Fruit fly (Drosophila melanogaster): ENCODE measurements around the gene wrm1.
A peak's percentile ranks its signal among the peaks of the same experiment; 100 is the strongest.

wrm1 gene

DNA sequence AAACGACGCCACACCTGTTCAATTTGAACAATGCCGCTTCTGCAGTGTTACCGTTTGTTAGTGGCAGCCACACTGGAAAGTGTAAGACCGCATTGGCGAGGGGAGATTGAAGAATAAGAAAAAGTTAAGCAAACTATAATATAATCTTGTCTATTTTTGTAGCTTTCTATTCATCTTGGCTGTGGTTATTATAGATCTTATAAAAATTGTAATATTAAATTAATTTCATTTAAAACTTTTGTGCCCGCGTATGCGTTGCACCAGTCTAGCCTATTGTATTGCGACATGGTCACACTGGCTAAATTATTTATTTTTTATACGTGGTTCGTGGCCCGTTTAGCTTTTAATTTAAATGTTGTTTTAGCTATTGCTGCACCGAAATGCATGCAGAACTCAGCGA, 11.7 kb downstream of the wrm1 start, which contains the start of the genes RhoGEF4 and Rint1 (continued):
- TF ChIP-seq CG11247 (GFP tag; IDR thresholded peaks at IDR 0.05), result peak; percentile 75
- peak; percentile 72 for TF ChIP-seq Xrp1 (GFP tag; IDR thresholded peaks at IDR 0.05)
- peak; percentile 31 for TF ChIP-seq Nf-YB (GFP tag; optimal IDR thresholded peaks at IDR 0.05)
- TF ChIP-seq cad (GFP tag; optimal IDR thresholded peaks at IDR 0.05), result no peak
- no peak for TF ChIP-seq Drgx (GFP tag; IDR thresholded peaks at IDR 0.05)
- TF ChIP-seq org-1 (GFP tag; optimal IDR thresholded peaks at IDR 0.05), result no peak
- peak; percentile 60 for TF ChIP-seq CG15696 (tag; optimal IDR thresholded peaks at IDR 0.05)
- peak in 1 of 3 experiments; percentile 38 for TF ChIP-seq Stat92E (GFP tag; optimal IDR thresholded peaks at IDR 0.05)
- no peak for TF ChIP-seq ato (GFP tag; IDR thresholded peaks at IDR 0.05; ENCODE audit: partially characterized antibody)
- TF ChIP-seq dmrt99B (tag; optimal IDR thresholded peaks at IDR 0.05), result no peak
- TF ChIP-seq unc-4 (GFP tag; IDR thresholded peaks at IDR 0.05; ENCODE audit: partially characterized antibody), result peak; percentile 37; the same call in 1 of the 2 replicates
- TF ChIP-seq BtbVII (GFP tag; optimal IDR thresholded peaks at IDR 0.05), result no peak
- TF ChIP-seq CG18476 (GFP tag; optimal IDR thresholded peaks at IDR 0.05), result peak; percentile 100
- TF ChIP-seq da (GFP tag; optimal IDR thresholded peaks at IDR 0.05), result peak; percentile 20
- no peak for TF ChIP-seq Asciz (GFP tag; optimal IDR thresholded peaks at IDR 0.05)
- peak; percentile 38; the same call in 1 of the 3 replicates for TF ChIP-seq knrl (GFP tag; IDR thresholded peaks at IDR 0.05; ENCODE audit: partially characterized antibody)
- TF ChIP-seq bigmax (GFP tag; optimal IDR thresholded peaks at IDR 0.05), result no peak
- TF ChIP-seq CG30403 (GFP tag; optimal IDR thresholded peaks at IDR 0.05), result peak; percentile 86
- TF ChIP-seq CG17829 (tag; optimal IDR thresholded peaks at IDR 0.05), result peak; percentile 82
- TF ChIP-seq CG12744 (GFP tag; optimal IDR thresholded peaks at IDR 0.05), result no peak
- TF ChIP-seq Dp (GFP tag; optimal IDR thresholded peaks at IDR 0.05), result peak; percentile 92
- peak; percentile 79 for TF ChIP-seq dysf (GFP tag; IDR thresholded peaks at IDR 0.05)
- peak; percentile 45 for TF ChIP-seq BEAF-32 (GFP tag; optimal IDR thresholded peaks at IDR 0.05)
- peak; percentile 13 for TF ChIP-seq CG7987 (GFP tag; optimal IDR thresholded peaks at IDR 0.05)
- TF ChIP-seq vfl (GFP tag; optimal IDR thresholded peaks at IDR 0.05), result peak; percentile 67
- TF ChIP-seq CG4854 (GFP tag; optimal IDR thresholded peaks at IDR 0.05), result peak; percentile 40
- no peak for TF ChIP-seq CG16779 (GFP tag; IDR thresholded peaks at IDR 0.05)
- peak; percentile 82 for TF ChIP-seq Aef1 (GFP tag; IDR thresholded peaks at IDR 0.05)
- no peak for TF ChIP-seq CG43689 (GFP tag; IDR thresholded peaks at IDR 0.05)
- TF ChIP-seq sens (GFP tag), result peak; percentile 87
- no peak for TF ChIP-seq CG14860 (GFP tag; IDR thresholded peaks at IDR 0.05; ENCODE audit: partially characterized antibody)
- TF ChIP-seq CG6272 (GFP tag; IDR thresholded peaks at IDR 0.05), result peak; percentile 73
- peak; percentile 92 for TF ChIP-seq CG4617 (GFP tag; optimal IDR thresholded peaks at IDR 0.05; ENCODE audit: borderline replicate concordance)
- TF ChIP-seq sisA (GFP tag; IDR thresholded peaks at IDR 0.05), result peak; percentile 87
- peak; percentile 92 for TF ChIP-seq CG9932 (GFP tag; IDR thresholded peaks at IDR 0.05)
- TF ChIP-seq Med (GFP tag), result peak; percentile 90
- TF ChIP-seq CG6854 (GFP tag; optimal IDR thresholded peaks at IDR 0.05), result no peak
- no peak for TF ChIP-seq disco-r (GFP tag; optimal IDR thresholded peaks at IDR 0.05)
- TF ChIP-seq CG6683 (GFP tag; optimal IDR thresholded peaks at IDR 0.05), result peak; percentile 0
- TF ChIP-seq ems (GFP tag; optimal IDR thresholded peaks at IDR 0.05), result no peak
- TF ChIP-seq Dad (GFP tag; optimal IDR thresholded peaks at IDR 0.05), result peak; percentile 31
- peak; percentile 41; the same call in 1 of the 2 replicates for TF ChIP-seq Gsc (GFP tag; IDR thresholded peaks at IDR 0.05)
- TF ChIP-seq Fer2 (tag; optimal IDR thresholded peaks at IDR 0.05), result peak; percentile 15
- no peak for TF ChIP-seq CG6791 (GFP tag; IDR thresholded peaks at IDR 0.05; ENCODE audit: partially characterized antibody)
- peak; percentile 97 for TF ChIP-seq E2f2 (GFP tag; IDR thresholded peaks at IDR 0.05)
- TF ChIP-seq tup (GFP tag; optimal IDR thresholded peaks at IDR 0.05), result peak; percentile 60
- no peak for TF ChIP-seq gt (GFP tag; IDR thresholded peaks at IDR 0.05)
- TF ChIP-seq CkIIα-i1 (GFP tag; IDR thresholded peaks at IDR 0.05), result no peak
- peak; percentile 44 for TF ChIP-seq CG18011 (GFP tag; optimal IDR thresholded peaks at IDR 0.05)
- TF ChIP-seq gem (tag; optimal IDR thresholded peaks at IDR 0.05), result peak; percentile 86

Measured in whole organism, embryonic.